Fruit fly (Drosophila melanogaster) whole organism, wandering third instar larva: ENCODE results near the gene CG33966.

Experiments
- Abd-B ChIP-seq: fragments of >200 bp; optimal IDR thresholded peaks from 2 replicates; lab custom pipeline; 2017; ENCODE audit warnings: missing biosample characterization, missing genetic modification characterization
- CG32264 ChIP-seq: fragments of 200-800 bp; sonication (Bioruptor generic); optimal IDR thresholded peaks from 2 replicates; lab custom pipeline; 2016; ENCODE audit warnings: missing biosample characterization, missing genetic modification characterization
- CG9705 ChIP-seq: fragments of 200-800 bp; sonication (Bioruptor generic); optimal IDR thresholded peaks from 2 replicates; lab custom pipeline; 2018; ENCODE audit warnings: missing biosample characterization, mild to moderate bottlenecking, missing genetic modification characterization
- CrebA ChIP-seq: fragments of 200-800 bp; sonication (Bioruptor generic); optimal IDR thresholded peaks from 2 replicates; lab custom pipeline; 2016; ENCODE audit warnings: missing biosample characterization, mild to moderate bottlenecking, missing genetic modification characterization, borderline replicate concordance
- Dfd ChIP-seq: fragments of >200 bp; optimal IDR thresholded peaks from 2 replicates; lab custom pipeline; 2017; ENCODE audit warnings: missing biosample characterization, missing genetic modification characterization
- Dif ChIP-seq: fragments of 200-275, 200-300 bp; sonication (Bioruptor generic); optimal IDR thresholded peaks from 2 replicates; lab custom pipeline; 2018; ENCODE audit warnings: missing biosample characterization, missing genetic modification characterization; ENCODE audit not compliant: partially characterized antibody
- HLH106 ChIP-seq: fragments of 200-800 bp; optimal IDR thresholded peaks from 3 replicates; lab custom pipeline; 2019; ENCODE audit warnings: missing biosample characterization, mild to moderate bottlenecking, missing genetic modification characterization, moderate library complexity
- Hnf4 ChIP-seq: fragments of 200-800 bp; sonication (Bioruptor generic); optimal IDR thresholded peaks from 2 replicates; lab custom pipeline; 2016; ENCODE audit warnings: missing biosample characterization, mild to moderate bottlenecking, missing genetic modification characterization
- Hr78 ChIP-seq: fragments of >200 bp; optimal IDR thresholded peaks from 2 replicates; lab custom pipeline; 2017; ENCODE audit warnings: missing biosample characterization, missing genetic modification characterization
- Jra ChIP-seq: sonication (Bioruptor generic); optimal IDR thresholded peaks from 2 replicates; lab custom pipeline; 2016; ENCODE audit warnings: missing biosample characterization, missing genetic modification characterization
- Myc ChIP-seq: fragments of >200 bp; optimal IDR thresholded peaks from 2 replicates; lab custom pipeline; 2017
- N ChIP-seq: fragments of >200 bp; optimal IDR thresholded peaks from 2 replicates; lab custom pipeline; 2018; ENCODE audit warnings: missing biosample characterization, missing external identifiers, missing genetic modification characterization
- OdsH ChIP-seq: fragments of 200-800 bp; sonication (Bioruptor generic); optimal IDR thresholded peaks from 2 replicates; lab custom pipeline; 2016; ENCODE audit warnings: missing biosample characterization, mild to moderate bottlenecking, missing genetic modification characterization
- Rel ChIP-seq, 2 experiments: fragments of 200-800 bp; sonication (Bioruptor generic) in 1 of 2; optimal IDR thresholded peaks; 2 replicates in 1 of 2; 3 replicates in 1 of 2; lab custom pipeline; 2016 to 2019; ENCODE audit warnings: mild to moderate bottlenecking in 2 of 2, missing biosample characterization in 2 of 2, missing genetic modification characterization in 2 of 2, moderate library complexity in 1 of 2
- Sp1 ChIP-seq: fragments of 200-800 bp; sonication (Bioruptor generic); optimal IDR thresholded peaks from 3 replicates; lab custom pipeline; 2019; ENCODE audit warnings: missing biosample characterization, mild to moderate bottlenecking, missing genetic modification characterization, moderate library complexity
- Vsx2 ChIP-seq: fragments of 200-300, 225-300 bp; sonication (Bioruptor generic); optimal IDR thresholded peaks from 2 replicates; lab custom pipeline; 2018; ENCODE audit warnings: missing biosample characterization, missing genetic modification characterization; ENCODE audit not compliant: partially characterized antibody
- brk ChIP-seq: fragments of 200-800 bp; sonication (Bioruptor generic); optimal IDR thresholded peaks from 2 replicates; lab custom pipeline; 2016; ENCODE audit warnings: missing biosample characterization, mild to moderate bottlenecking, missing genetic modification characterization
- dl ChIP-seq, 2 experiments: fragments of 175-275, 200-275 bp in 1 of 2; fragments of 200-275 bp in 1 of 2; sonication (Bioruptor generic); optimal IDR thresholded peaks; lab custom pipeline; 2018; ENCODE audit warnings: mild to moderate bottlenecking in 2 of 2, missing biosample characterization in 2 of 2, missing genetic modification characterization in 2 of 2, moderate library complexity in 2 of 2; ENCODE audit not compliant: partially characterized antibody in 2 of 2, insufficient read depth in 1 of 2
- dmrt93B ChIP-seq: fragments of 200-800 bp; sonication (Bioruptor generic); optimal IDR thresholded peaks from 2 replicates; lab custom pipeline; 2018; ENCODE audit warnings: missing biosample characterization, mild to moderate bottlenecking, missing genetic modification characterization
- dsf ChIP-seq: sonication (Bioruptor generic); optimal IDR thresholded peaks from 2 replicates; lab custom pipeline; 2016; ENCODE audit warnings: missing biosample characterization, missing genetic modification characterization, borderline replicate concordance
- ey ChIP-seq: fragments of 200-800 bp; sonication (Bioruptor generic); optimal IDR thresholded peaks from 2 replicates; lab custom pipeline; 2016; ENCODE audit warnings: missing biosample characterization, missing genetic modification characterization
- foxo ChIP-seq, 2 experiments: fragments of 200-800 bp; sonication (Bioruptor generic); optimal IDR thresholded peaks; 2 replicates in 1 of 2; 3 replicates in 1 of 2; lab custom pipeline; 2016 to 2017; ENCODE audit warnings: missing biosample characterization in 2 of 2, missing genetic modification characterization in 2 of 2
- fru ChIP-seq: fragments of 200-800 bp; sonication (Bioruptor generic); optimal IDR thresholded peaks from 3 replicates; lab custom pipeline; 2016; ENCODE audit warnings: missing biosample characterization, mild to moderate bottlenecking, missing genetic modification characterization
- jim ChIP-seq: fragments of 175-275, 200-325 bp; sonication (Bioruptor generic); optimal IDR thresholded peaks from 2 replicates; lab custom pipeline; 2016; ENCODE audit warnings: missing biosample characterization, mild to moderate bottlenecking, missing genetic modification characterization
- pan ChIP-seq: fragments of >200 bp; optimal IDR thresholded peaks from 2 replicates; lab custom pipeline; 2017
- rgr ChIP-seq: fragments of 200-800 bp; sonication (Bioruptor generic); optimal IDR thresholded peaks from 3 replicates; lab custom pipeline; 2016; ENCODE audit warnings: missing biosample characterization, mild to moderate bottlenecking, missing genetic modification characterization
- sage ChIP-seq: fragments of 200-800 bp; sonication (Bioruptor generic); optimal IDR thresholded peaks from 2 replicates; lab custom pipeline; 2016; ENCODE audit warnings: missing biosample characterization, mild to moderate bottlenecking, missing genetic modification characterization
- sv ChIP-seq: fragments of 200-800 bp; sonication (Bioruptor generic); optimal IDR thresholded peaks from 3 replicates; lab custom pipeline; 2016; ENCODE audit warnings: missing biosample characterization, missing genetic modification characterization

The CG33966 gene

DNA sequence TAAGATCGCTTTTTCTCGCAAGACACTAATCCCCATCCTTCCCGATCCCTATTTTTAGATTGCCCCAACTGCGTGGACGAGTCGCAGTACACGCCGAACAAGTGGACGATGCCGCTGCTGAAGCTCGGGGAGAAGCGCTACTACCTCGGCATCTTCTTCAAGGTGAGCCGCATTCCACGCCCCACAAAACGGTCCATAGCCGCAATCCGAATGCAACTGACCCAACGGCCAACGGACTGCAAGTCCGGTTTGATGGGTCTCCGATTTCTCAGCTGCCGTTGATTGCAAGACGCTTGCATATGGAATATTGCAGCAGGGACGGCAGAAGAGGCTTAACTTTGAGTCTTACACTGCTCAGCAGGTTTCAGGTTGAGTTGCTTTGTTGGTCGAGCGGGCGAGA lies 35.1 kb downstream of the CG33966 start:
- TF ChIP-seq Dif: peak; percentile 31
- TF ChIP-seq dmrt93B (GFP tag; lab: Kevin White, UChicago): no peak
- TF ChIP-seq, all 38 proteins: peak for 1

DNA sequence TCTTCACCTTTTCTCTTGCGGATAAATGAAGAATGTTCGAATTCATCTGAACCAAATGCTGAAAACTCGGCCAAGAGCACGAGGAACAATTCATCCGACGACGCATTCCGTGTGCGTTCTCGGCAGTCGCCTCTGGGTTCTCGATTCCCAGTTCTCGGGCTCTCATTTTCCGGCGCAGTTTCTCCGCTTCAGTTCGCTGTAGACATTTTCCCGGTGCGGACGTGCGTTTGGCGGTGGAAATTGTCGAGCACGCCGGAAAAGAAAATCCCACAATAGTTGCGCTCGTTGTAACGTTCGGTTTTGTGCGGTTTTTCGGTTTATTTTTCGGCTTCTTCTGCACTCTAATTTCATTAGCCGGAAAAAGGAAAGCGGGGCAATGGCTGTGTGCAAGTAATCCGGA lies 41.8 kb downstream of the CG33966 start, which contains the start of gene CG32333:
TSS of gene CG32333 (plus strand) at position 190 of the 400 bp plus-strand sequence.
- TF ChIP-seq CrebA (GFP tag; lab: Kevin White, UChicago) (no peak), Hr78 (no peak), Abd-B (GFP tag; lab: Kevin White, UChicago) (no peak), N (GFP tag; lab: Kevin White, UChicago) (no peak), pan (no peak), dsf (GFP tag; lab: Kevin White, UChicago) (no peak), sv (GFP tag; lab: Kevin White, UChicago) (no peak), Sp1 (GFP tag; lab: Kevin White, UChicago) (no peak), foxo (GFP tag; optimal IDR thresholded peaks at IDR 0.05; lab: Kevin White, UChicago) (no peak), Dfd (GFP tag; lab: Kevin White, UChicago) (no peak), Vsx2 (GFP tag; lab: Kevin White, UChicago) (no peak), Hnf4 (GFP tag; lab: Kevin White, UChicago) (no peak), Myc (lab: Kevin White, UChicago) (no peak), CG32264 (GFP tag; lab: Kevin White, UChicago) (no peak), ey (GFP tag; lab: Kevin White, UChicago) (no peak), jim (GFP tag; lab: Kevin White, UChicago) (no peak)

DNA sequence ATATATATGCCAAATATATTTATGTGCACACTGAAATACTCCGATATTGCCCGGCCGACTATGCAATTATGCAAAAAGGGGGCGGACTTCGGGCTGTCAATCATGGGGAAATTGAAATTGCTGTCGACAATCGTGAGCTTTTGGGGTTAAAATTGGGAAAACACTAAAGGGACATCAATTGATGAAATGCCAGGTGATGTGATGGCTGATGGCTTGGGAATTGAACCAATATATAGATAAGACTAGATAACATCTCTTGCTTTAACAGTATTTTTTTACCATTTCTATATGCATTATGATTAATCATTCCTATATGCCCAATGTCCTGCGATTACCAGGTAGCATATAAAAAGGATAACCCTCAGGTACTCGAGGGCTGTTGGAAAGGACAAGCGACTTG lies 44.0 kb downstream of the CG33966 start:
- TF ChIP-seq dmrt93B (GFP tag; lab: Kevin White, UChicago) (no peak), Sp1 (GFP tag; lab: Kevin White, UChicago) (no peak), fru (GFP tag; lab: Kevin White, UChicago) (no peak), rgr (no peak), Jra (GFP tag; lab: Kevin White, UChicago) (no peak), Vsx2 (GFP tag; lab: Kevin White, UChicago) (no peak), CG32264 (GFP tag; lab: Kevin White, UChicago) (no peak)

DNA sequence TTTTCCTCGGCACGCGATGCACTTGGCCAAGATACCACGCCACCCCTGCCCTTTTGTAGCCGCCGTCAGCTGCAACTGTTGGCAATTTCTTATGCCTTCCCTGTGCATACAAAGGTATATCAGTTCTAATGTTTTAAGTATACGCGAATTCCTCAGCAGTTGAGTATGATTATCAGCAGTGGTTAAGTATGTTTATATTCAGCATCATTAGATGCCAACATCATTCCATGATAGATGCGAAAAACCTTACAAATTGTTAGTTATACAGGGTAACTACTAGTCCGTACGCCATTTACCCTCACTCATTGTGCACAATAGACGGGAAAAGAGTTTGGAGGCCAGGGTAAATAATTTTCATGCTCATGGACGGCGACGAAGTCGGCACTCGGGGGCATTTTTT lies 45.8 kb downstream of the CG33966 start:
- TF ChIP-seq Sp1 (GFP tag; lab: Kevin White, UChicago) (no peak), pan (no peak), dl (GFP tag; optimal IDR thresholded peaks at IDR 0.05; lab: Kevin White, UChicago; ENCODE audit: insufficient read depth in 1 of 2, partially characterized antibody in 2 of 2) (no peak), CG9705 (GFP tag; lab: Kevin White, UChicago) (no peak), brk (GFP tag; lab: Kevin White, UChicago) (no peak), ey (GFP tag; lab: Kevin White, UChicago) (peak; percentile 18)

DNA sequence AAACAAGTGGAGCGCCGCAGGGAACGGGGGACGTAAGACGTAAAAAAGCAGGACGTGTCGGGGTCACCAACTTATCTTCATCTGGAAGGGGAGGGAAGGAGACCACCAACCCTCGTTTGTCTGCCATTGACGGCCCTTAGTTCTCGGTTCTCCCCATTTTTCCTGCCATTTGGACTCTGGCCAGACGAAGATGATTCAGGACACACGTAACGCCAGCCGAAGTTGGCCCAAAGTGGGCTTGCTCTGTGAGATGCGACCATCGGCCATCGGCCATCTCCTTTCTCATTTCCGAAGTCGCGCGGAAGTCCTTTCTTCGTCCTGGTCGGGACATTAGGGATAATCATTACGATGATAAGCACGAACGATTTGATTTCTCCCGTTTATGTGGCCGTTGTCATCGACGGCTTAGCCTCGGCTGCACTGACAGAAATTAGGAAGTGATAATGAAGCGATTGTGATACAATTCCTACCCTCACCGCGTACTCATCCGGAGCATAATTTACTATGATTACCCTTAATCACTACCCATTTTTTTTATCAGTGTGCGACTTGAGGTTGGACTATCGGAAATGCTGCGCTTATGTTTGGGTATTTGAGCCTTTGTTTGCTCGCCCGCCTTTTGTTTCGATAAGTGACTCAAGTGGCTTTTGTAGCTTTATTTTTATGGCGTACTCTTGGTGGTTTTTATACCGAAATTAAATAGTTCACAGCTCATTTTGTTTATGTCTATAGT lies 47.1 kb downstream of the CG33966 start:
- TF ChIP-seq OdsH (GFP tag; lab: Kevin White, UChicago): no peak
- no peak for TF ChIP-seq Jra (GFP tag; lab: Kevin White, UChicago)
- no peak for TF ChIP-seq Rel (GFP tag; optimal IDR thresholded peaks at IDR 0.05; lab: Kevin White, UChicago)
- TF ChIP-seq Rel (tag; optimal IDR thresholded peaks at IDR 0.05; lab: Kevin White, UChicago): no peak
- no peak for TF ChIP-seq Myc (lab: Kevin White, UChicago)
- no peak for TF ChIP-seq sage (GFP tag; lab: Kevin White, UChicago)
- no peak for TF ChIP-seq Sp1 (GFP tag; lab: Kevin White, UChicago)
- TF ChIP-seq CrebA (GFP tag; lab: Kevin White, UChicago): no peak
- TF ChIP-seq HLH106: no peak
- TF ChIP-seq Vsx2 (GFP tag; lab: Kevin White, UChicago): no peak
- TF ChIP-seq dmrt93B (GFP tag; lab: Kevin White, UChicago): no peak
- no peak for TF ChIP-seq CG32264 (GFP tag; lab: Kevin White, UChicago)
- TF ChIP-seq CG9705 (GFP tag; lab: Kevin White, UChicago): no peak
- no peak for TF ChIP-seq Dif
- TF ChIP-seq fru (GFP tag; lab: Kevin White, UChicago): no peak
